Worm (Caenorhabditis elegans): ENCODE measurements around the gene F54H5.14.

DNA sequence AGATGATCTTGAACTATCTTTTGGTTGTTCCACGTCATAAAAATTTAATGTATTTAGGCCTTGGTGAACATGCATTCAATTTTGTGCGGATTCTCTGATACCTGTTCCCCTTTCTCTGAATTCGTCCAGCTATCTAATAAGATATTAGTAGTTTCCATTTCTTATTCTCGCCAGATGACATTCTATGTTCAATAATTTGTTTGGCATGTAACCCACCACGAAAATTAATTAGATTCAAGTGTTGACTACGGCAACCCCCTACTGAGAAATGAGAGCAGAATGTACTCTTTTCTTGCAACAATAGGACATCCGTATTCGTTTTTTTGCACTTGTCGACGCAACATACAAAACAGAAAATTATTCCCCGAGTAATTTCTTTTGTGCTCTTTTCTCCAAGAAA is 17.0 kb upstream of the F54H5.14 start:
- TF ChIP-seq ztf-11 (tag; optimal IDR thresholded peaks at IDR 0.05) (no peak), lin-39 (tag; optimal IDR thresholded peaks at IDR 0.05) (no peak), nhr-76 (tag; optimal IDR thresholded peaks at IDR 0.05) (no peak), ama-1 (optimal IDR thresholded peaks at IDR 0.05) (no peak)
